Fruit fly (Drosophila melanogaster) whole organism, wandering third instar larva: ENCODE data around the gene dia.

Experiments
- Dif ChIP-seq: fragments of 200-275, 200-300 bp; sonication (Bioruptor generic); optimal IDR thresholded peaks from 2 replicates; lab custom pipeline; 2018; ENCODE audit warnings: missing biosample characterization, missing genetic modification characterization; ENCODE audit not compliant: partially characterized antibody
- HLH106 ChIP-seq: fragments of 200-800 bp; optimal IDR thresholded peaks from 3 replicates; lab custom pipeline; 2019; ENCODE audit warnings: missing biosample characterization, mild to moderate bottlenecking, missing genetic modification characterization, moderate library complexity
- brk ChIP-seq: fragments of 200-800 bp; sonication (Bioruptor generic); optimal IDR thresholded peaks from 2 replicates; lab custom pipeline; 2016; ENCODE audit warnings: missing biosample characterization, mild to moderate bottlenecking, missing genetic modification characterization

The dia gene

dm6 chr2L:20817170-20817569 is 59.2 kb downstream of the dia start, which contains the start of gene CheB38b:
Gene CheB38b (minus strand): TSS chr2L:20817270.
- TF ChIP-seq Dif (GFP tag; lab: Kevin White, UChicago) (no peak), brk (GFP tag; lab: Kevin White, UChicago) (no peak), HLH106 (tag; lab: Kevin White, UChicago) (no peak)
- TF ChIP-seq, all 38 proteins: peak for 0
